Worm (Caenorhabditis elegans) whole organism, late embryonic: Measurements from ENCODE around the gene C14F11.7.

Experiments
- C08G9.2 ChIP-seq: sonication (generic microtip); optimal IDR thresholded peaks from 2 replicates; lab custom pipeline; 2016; ENCODE audit warnings: mild to moderate bottlenecking, missing genetic modification characterization, moderate library complexity, missing compliant biosample characterization
- C38D4.7 ChIP-seq: fragments of 200-800 bp; sonication (Bioruptor generic); optimal IDR thresholded peaks from 2 replicates; lab custom pipeline; 2018; ENCODE audit warnings: mild to moderate bottlenecking, missing genetic modification characterization, moderate library complexity, missing compliant biosample characterization
- K02D7.2 ChIP-seq: sonication (generic microtip); optimal IDR thresholded peaks from 2 replicates; lab custom pipeline; 2017; ENCODE audit warnings: mild to moderate bottlenecking, missing genetic modification characterization, missing compliant biosample characterization
- K09A11.1 ChIP-seq: sonication (generic microtip); optimal IDR thresholded peaks from 2 replicates; lab custom pipeline; 2017; ENCODE audit warnings: antibody characterized with exemption, mild to moderate bottlenecking, missing genetic modification characterization, missing compliant biosample characterization; ENCODE audit not compliant: insufficient read depth
- ahr-1 ChIP-seq: sonication (generic microtip); optimal IDR thresholded peaks from 2 replicates; lab custom pipeline; 2016; ENCODE audit warnings: missing genetic modification characterization, missing compliant biosample characterization
- ama-1 ChIP-seq: fragments of 150-350 bp; optimal IDR thresholded peaks from 2 replicates; lab custom pipeline; 2014
- ceh-18 ChIP-seq: sonication (generic microtip); optimal IDR thresholded peaks from 2 replicates; lab custom pipeline; 2016; ENCODE audit warnings: missing genetic modification characterization, missing compliant biosample characterization
- ceh-19 ChIP-seq: fragments of 200-800 bp; sonication (Bioruptor generic); optimal IDR thresholded peaks from 2 replicates; lab custom pipeline; 2018; ENCODE audit warnings: mild to moderate bottlenecking, missing genetic modification characterization, missing compliant biosample characterization
- ceh-24 ChIP-seq: sonication (generic microtip); optimal IDR thresholded peaks from 2 replicates; lab custom pipeline; 2016; ENCODE audit warnings: mild to moderate bottlenecking, missing genetic modification characterization, missing compliant biosample characterization
- ceh-31 ChIP-seq: sonication (generic microtip); optimal IDR thresholded peaks from 2 replicates; lab custom pipeline; 2016; ENCODE audit warnings: missing genetic modification characterization, missing compliant biosample characterization
- ceh-34 ChIP-seq: sonication (generic microtip); optimal IDR thresholded peaks from 2 replicates; lab custom pipeline; 2016; ENCODE audit warnings: mild to moderate bottlenecking, missing genetic modification characterization, missing compliant biosample characterization
- ceh-6 ChIP-seq: fragments of 200-800 bp; sonication (Bioruptor generic); optimal IDR thresholded peaks from 2 replicates; lab custom pipeline; 2018; ENCODE audit warnings: mild to moderate bottlenecking, missing genetic modification characterization, missing compliant biosample characterization
- ceh-9 ChIP-seq: sonication (generic microtip); optimal IDR thresholded peaks from 2 replicates; lab custom pipeline; 2016; ENCODE audit warnings: mild to moderate bottlenecking, missing genetic modification characterization, inconsistent platforms, missing compliant biosample characterization
- dve-1 ChIP-seq: sonication (generic microtip); optimal IDR thresholded peaks from 2 replicates; lab custom pipeline; 2017; ENCODE audit warnings: antibody characterized with exemption, mild to moderate bottlenecking, missing genetic modification characterization, missing compliant biosample characterization
- elt-2 ChIP-seq: sonication (generic microtip); optimal IDR thresholded peaks from 2 replicates; lab custom pipeline; 2016; ENCODE audit warnings: missing genetic modification reagents, missing genetic modification characterization, missing compliant biosample characterization
- eyg-1 ChIP-seq: sonication (generic microtip); optimal IDR thresholded peaks from 2 replicates; lab custom pipeline; 2016; ENCODE audit warnings: missing genotype, missing genetic modification characterization, missing compliant biosample characterization
- fax-1 ChIP-seq: sonication (generic microtip); optimal IDR thresholded peaks from 2 replicates; lab custom pipeline; 2016; ENCODE audit warnings: missing genotype, missing genetic modification characterization, missing compliant biosample characterization
- fkh-10 ChIP-seq: fragments of 150-350 bp; optimal IDR thresholded peaks from 2 replicates; lab custom pipeline; 2014; ENCODE audit warnings: missing biosample characterization, missing genetic modification reagents, missing genetic modification characterization
- fkh-6 ChIP-seq: sonication (generic microtip); optimal IDR thresholded peaks from 2 replicates; lab custom pipeline; 2016; ENCODE audit warnings: missing genetic modification characterization, missing compliant biosample characterization
- hlh-13 ChIP-seq: fragments of 200-800 bp; sonication (Bioruptor generic); optimal IDR thresholded peaks from 2 replicates; lab custom pipeline; 2018; ENCODE audit warnings: mild to moderate bottlenecking, missing genetic modification characterization, missing compliant biosample characterization
- hlh-30 ChIP-seq: sonication (generic microtip); optimal IDR thresholded peaks from 2 replicates; lab custom pipeline; 2017; ENCODE audit warnings: antibody characterized with exemption, missing genetic modification characterization, missing compliant biosample characterization; ENCODE audit not compliant: insufficient read depth
- hlh-8 ChIP-seq: sonication (generic microtip); optimal IDR thresholded peaks from 2 replicates; lab custom pipeline; 2016; ENCODE audit warnings: missing genotype, missing genetic modification characterization, missing compliant biosample characterization
- lin-11 ChIP-seq: fragments of 200-800 bp; sonication (Bioruptor generic); optimal IDR thresholded peaks from 2 replicates; lab custom pipeline; 2018; ENCODE audit warnings: mild to moderate bottlenecking, missing genetic modification characterization, missing compliant biosample characterization
- madf-2 ChIP-seq: sonication (generic microtip); optimal IDR thresholded peaks from 2 replicates; lab custom pipeline; 2017; ENCODE audit warnings: missing genetic modification characterization, missing compliant biosample characterization
- mec-3 ChIP-seq: sonication (generic microtip); optimal IDR thresholded peaks from 2 replicates; lab custom pipeline; 2016; ENCODE audit warnings: borderline replicate concordance, missing genetic modification characterization, missing compliant biosample characterization
- nhr-11 ChIP-seq: fragments of 150-350 bp; optimal IDR thresholded peaks from 2 replicates; lab custom pipeline; 2014; ENCODE audit warnings: missing biosample characterization, missing genetic modification characterization
- nhr-232 ChIP-seq: sonication (generic microtip); optimal IDR thresholded peaks from 2 replicates; lab custom pipeline; 2016; ENCODE audit warnings: missing genetic modification characterization, missing compliant biosample characterization
- odd-2 ChIP-seq: sonication (generic microtip); optimal IDR thresholded peaks from 2 replicates; lab custom pipeline; 2017; ENCODE audit warnings: antibody characterized with exemption, mild to moderate bottlenecking, missing genetic modification characterization, missing compliant biosample characterization
- pag-3 ChIP-seq: sonication (generic microtip); optimal IDR thresholded peaks from 2 replicates; lab custom pipeline; 2016; ENCODE audit warnings: missing compliant biosample characterization, missing genetic modification characterization, borderline replicate concordance
- pat-9 ChIP-seq: fragments of 200-800 bp; sonication (Bioruptor generic); optimal IDR thresholded peaks from 2 replicates; lab custom pipeline; 2018; ENCODE audit warnings: mild to moderate bottlenecking, missing genetic modification characterization, moderate library complexity, missing compliant biosample characterization
- pax-1 ChIP-seq: fragments of 150-350 bp; optimal IDR thresholded peaks from 2 replicates; lab custom pipeline; 2014; ENCODE audit warnings: missing biosample characterization, missing genetic modification characterization
- pha-2 ChIP-seq: sonication (generic microtip); optimal IDR thresholded peaks from 2 replicates; lab custom pipeline; 2017; ENCODE audit warnings: mild to moderate bottlenecking, missing genetic modification characterization, missing compliant biosample characterization
- pha-4 ChIP-seq: fragments of 150-350 bp; optimal IDR thresholded peaks from 2 replicates; lab custom pipeline; 2018; ENCODE audit warnings: missing biosample characterization, missing genetic modification reagents, missing genetic modification characterization
- pqm-1 ChIP-seq: sonication (generic microtip); optimal IDR thresholded peaks from 2 replicates; lab custom pipeline; 2016; ENCODE audit warnings: missing genetic modification characterization, missing compliant biosample characterization
- pros-1 ChIP-seq: fragments of 150-350 bp; optimal IDR thresholded peaks from 2 replicates; lab custom pipeline; 2014; ENCODE audit warnings: missing biosample characterization, missing genetic modification reagents, missing genetic modification characterization
- rnt-1 ChIP-seq: sonication (generic microtip); optimal IDR thresholded peaks from 2 replicates; lab custom pipeline; 2016; ENCODE audit warnings: missing genetic modification characterization, missing compliant biosample characterization
- sdc-2 ChIP-seq: sonication (generic microtip); optimal IDR thresholded peaks from 2 replicates; lab custom pipeline; 2016; ENCODE audit warnings: missing genotype, missing genetic modification characterization, missing compliant biosample characterization
- sox-2 ChIP-seq: fragments of 200-800 bp; sonication (Bioruptor generic); IDR thresholded peaks from 2 replicates; pipeline ENCODE4 v1.3.6; 2022; ENCODE audit warnings: missing genetic modification reagents, missing genetic modification characterization, missing compliant biosample characterization
- sox-4 ChIP-seq: sonication (generic microtip); optimal IDR thresholded peaks from 2 replicates; lab custom pipeline; 2017; ENCODE audit warnings: mild to moderate bottlenecking, missing genetic modification characterization, inconsistent platforms, missing compliant biosample characterization
- tbx-2 ChIP-seq: sonication (generic microtip); optimal IDR thresholded peaks from 2 replicates; lab custom pipeline; 2016; ENCODE audit warnings: missing genetic modification characterization, missing compliant biosample characterization
- tbx-7 ChIP-seq: sonication (generic microtip); optimal IDR thresholded peaks from 2 replicates; lab custom pipeline; 2016; ENCODE audit warnings: missing genotype, missing genetic modification characterization, missing compliant biosample characterization
- unc-3 ChIP-seq, 2 experiments: fragments of 200-800 bp in 1 of 2; sonication (Bioruptor generic) in 1 of 2; sonication (generic microtip) in 1 of 2; conservative IDR thresholded peaks in 1 of 2; optimal IDR thresholded peaks in 1 of 2; 2 replicates each; pipeline versions ENCODE4 v1.3.6 to Lab custom; 2016 to 2022; ENCODE audit warnings: missing compliant biosample characterization in 2 of 2, missing genetic modification characterization in 2 of 2, missing genetic modification reagents in 1 of 2
- unc-55 ChIP-seq: sonication (generic microtip); optimal IDR thresholded peaks from 2 replicates; lab custom pipeline; 2017; ENCODE audit warnings: missing biosample characterization, missing genetic modification reagents, missing genetic modification characterization
- unc-86 ChIP-seq: sonication (generic microtip); optimal IDR thresholded peaks from 2 replicates; lab custom pipeline; 2016; ENCODE audit warnings: missing genetic modification characterization, missing compliant biosample characterization
- ztf-16 ChIP-seq: sonication (generic microtip); optimal IDR thresholded peaks from 2 replicates; lab custom pipeline; 2017; ENCODE audit warnings: missing genetic modification characterization, missing compliant biosample characterization

Gene C14F11.7

ce11 chrX:6224841-6225240 is 16.5 kb upstream of the C14F11.7 start:
- TF ChIP-seq sox-2 (no peak), pax-1 (tag; lab: Kevin White, UChicago) (no peak), elt-2 (no peak), unc-55 (peak; percentile 95), ahr-1 (tag; lab: Kevin White, UChicago) (no peak), ceh-34 (tag; lab: Kevin White, UChicago) (no peak), lin-11 (tag; lab: Kevin White, UChicago) (no peak), hlh-30 (tag; lab: Kevin White, UChicago) (no peak), C38D4.7 (no peak), rnt-1 (tag; lab: Kevin White, UChicago) (peak; percentile 11), ceh-24 (tag; lab: Kevin White, UChicago) (no peak), C08G9.2 (no peak), nhr-11 (tag; lab: Kevin White, UChicago) (no peak), hlh-8 (tag; lab: Kevin White, UChicago) (peak; percentile 7), ceh-9 (tag; lab: Kevin White, UChicago) (no peak), sdc-2 (tag; lab: Kevin White, UChicago) (peak; percentile 6)

- no peak for TF ChIP-seq unc-86 (tag; lab: Kevin White, UChicago)
- no peak for TF ChIP-seq eyg-1
- TF ChIP-seq ceh-31 (tag; lab: Kevin White, UChicago): no peak
- no peak for TF ChIP-seq pat-9 (tag; lab: Kevin White, UChicago)
- TF ChIP-seq rnt-1 (tag; lab: Kevin White, UChicago): no peak
- no peak for TF ChIP-seq ceh-18 (tag; lab: Kevin White, UChicago)
- TF ChIP-seq pqm-1 (tag; lab: Kevin White, UChicago): no peak
- TF ChIP-seq odd-2 (tag; lab: Kevin White, UChicago): no peak
- TF ChIP-seq K09A11.1 (tag; lab: Kevin White, UChicago): no peak
- TF ChIP-seq ama-1: no peak
- TF ChIP-seq ceh-19 (GFP tag; lab: Kevin White, UChicago): no peak
- no peak for TF ChIP-seq ztf-16 (tag; lab: Kevin White, UChicago)
- TF ChIP-seq nhr-232: no peak
- TF ChIP-seq hlh-30 (tag; lab: Kevin White, UChicago): no peak
- no peak for TF ChIP-seq pag-3 (tag; lab: Kevin White, UChicago)
- no peak for TF ChIP-seq nhr-11 (tag; lab: Kevin White, UChicago)
- TF ChIP-seq hlh-13: no peak
- TF ChIP-seq ceh-9 (tag; lab: Kevin White, UChicago): no peak
Observed at ce11 chrX:6221097-6221496, 12.7 kb upstream of the C14F11.7 start.

DNA sequence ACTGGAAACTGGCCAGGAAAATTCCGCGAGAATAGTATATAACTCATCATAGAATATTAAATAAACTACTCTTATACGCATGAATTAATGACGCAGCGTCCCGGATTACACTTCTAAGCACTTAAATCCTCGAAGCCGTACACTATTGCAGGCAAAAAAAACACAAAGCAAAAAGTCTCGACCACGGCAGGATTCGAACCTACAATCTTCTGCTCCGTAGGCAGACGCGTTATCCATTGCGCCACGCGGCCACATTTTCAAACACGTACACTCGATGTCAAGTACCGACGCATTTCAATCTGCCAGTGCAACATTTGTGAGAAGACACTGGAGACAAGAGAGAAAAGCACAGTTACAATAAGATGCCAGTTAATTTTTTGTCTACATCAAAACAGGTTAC is 11.5 kb upstream of the C14F11.7 start:
- TF ChIP-seq elt-2: peak; percentile 36
- peak; percentile 35 for TF ChIP-seq hlh-13
- TF ChIP-seq fax-1 (tag; lab: Kevin White, UChicago): peak; percentile 48
- no peak for TF ChIP-seq K02D7.2 (tag; lab: Kevin White, UChicago)
- no peak for TF ChIP-seq sox-4 (tag; lab: Kevin White, UChicago)
- peak; percentile 35 for TF ChIP-seq lin-11 (tag; lab: Kevin White, UChicago)
- peak; percentile 36 for TF ChIP-seq tbx-2
- TF ChIP-seq unc-86 (tag; lab: Kevin White, UChicago): no peak
- TF ChIP-seq pat-9 (tag; lab: Kevin White, UChicago): peak; percentile 12
- peak; percentile 69 for TF ChIP-seq ceh-6 (GFP tag; lab: Kevin White, UChicago)
- TF ChIP-seq fkh-10: no peak
- TF ChIP-seq mec-3: no peak
- TF ChIP-seq rnt-1 (tag; lab: Kevin White, UChicago): no peak
- TF ChIP-seq K09A11.1 (tag; lab: Kevin White, UChicago): no peak
- peak; percentile 32 for TF ChIP-seq ceh-34 (tag; lab: Kevin White, UChicago)
- no peak for TF ChIP-seq hlh-30 (tag; lab: Kevin White, UChicago)
- no peak for TF ChIP-seq pros-1 (tag; lab: Kevin White, UChicago)
- TF ChIP-seq C38D4.7: peak; percentile 50
- no peak for TF ChIP-seq pha-2 (tag; lab: Kevin White, UChicago)
- no peak for TF ChIP-seq pax-1 (tag; lab: Kevin White, UChicago)
- TF ChIP-seq unc-55: no peak
- TF ChIP-seq ceh-24 (tag; lab: Kevin White, UChicago): peak; percentile 4
- 0 out of 2 replicates have a peak, but pooled peaks have one; percentile 18 for TF ChIP-seq unc-3 (GFP tag; conservative IDR thresholded peaks at IDR 0.05; lab: Robert Waterston, UW)
- no peak for TF ChIP-seq unc-3 (tag; optimal IDR thresholded peaks at IDR 0.05; lab: Kevin White, UChicago)
- no peak for TF ChIP-seq tbx-7 (tag; lab: Kevin White, UChicago)
- peak; percentile 47 for TF ChIP-seq madf-2 (tag; lab: Kevin White, UChicago)
- TF ChIP-seq pha-4 (tag; lab: Kevin White, UChicago): no peak
- peak; percentile 63 for TF ChIP-seq dve-1 (tag; lab: Kevin White, UChicago)
- TF ChIP-seq nhr-11 (tag; lab: Kevin White, UChicago): no peak
- no peak for TF ChIP-seq ahr-1 (tag; lab: Kevin White, UChicago)
- TF ChIP-seq fkh-6 (tag; lab: Kevin White, UChicago): peak; percentile 2
- TF ChIP-seq ceh-18 (tag; lab: Kevin White, UChicago): peak; percentile 61
- peak; percentile 52 for TF ChIP-seq C08G9.2
